Worm (Caenorhabditis elegans): ENCODE data around the gene nphp-2.

DNA sequence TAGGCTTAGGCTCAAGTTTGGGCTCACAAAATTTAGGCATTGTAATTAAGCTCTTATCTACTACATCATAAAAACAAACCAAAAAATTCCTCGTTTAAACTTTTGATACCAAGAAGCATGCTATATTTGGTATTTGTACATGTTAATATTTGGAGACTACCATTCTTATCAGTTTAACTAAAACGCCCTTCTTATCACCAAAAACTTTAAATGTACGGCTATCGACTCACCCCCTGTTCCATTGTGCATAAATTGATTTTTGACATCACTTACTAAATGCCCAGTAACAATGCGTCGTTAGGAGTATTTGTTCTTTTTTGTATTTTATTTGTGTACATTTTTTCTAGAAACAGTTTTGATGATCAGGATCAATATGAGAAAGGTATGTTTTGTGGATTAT, 31.4 kb downstream of the nphp-2 start, which contains the start of gene T06A1.5:
- TF ChIP-seq nhr-237 (tag; optimal IDR thresholded peaks at IDR 0.05) (no peak), peb-1 (tag; optimal IDR thresholded peaks at IDR 0.05) (no peak), ceh-16 (tag; optimal IDR thresholded peaks at IDR 0.05) (no peak), ama-1 (optimal IDR thresholded peaks at IDR 0.05) (no peak), nhr-10 (tag; optimal IDR thresholded peaks at IDR 0.05) (no peak), fos-1 (tag; optimal IDR thresholded peaks at IDR 0.05) (peak; percentile 84)

All from whole organism, L2 larva.